Worm (Caenorhabditis elegans): ENCODE data around the gene F09F9.1.
A peak's percentile ranks its signal among the peaks of the same experiment; 100 is the strongest.

Gene F09F9.1

ce11 chrX:4137452-4138164 lies 22.5 kb downstream of the F09F9.1 start (continued):
- TF ChIP-seq tag-97 (GFP tag; IDR thresholded peaks at IDR 0.05) (no peak), F49E8.2 (tag; optimal IDR thresholded peaks at IDR 0.05; ENCODE audit: borderline replicate concordance) (no peak), nhr-25 (tag; optimal IDR thresholded peaks at IDR 0.05; ENCODE audit: borderline replicate concordance, insufficient read depth) (no peak), daf-12 (tag; optimal IDR thresholded peaks at IDR 0.05) (no peak), nhr-11 (tag; optimal IDR thresholded peaks at IDR 0.05) (no peak), ceh-28 (tag; optimal IDR thresholded peaks at IDR 0.05) (no peak), ZK546.5 (tag; optimal IDR thresholded peaks at IDR 0.05) (no peak), zip-2 (tag; optimal IDR thresholded peaks at IDR 0.05) (no peak), ctbp-1 (GFP tag; IDR thresholded peaks at IDR 0.05) (peak; percentile 59), lin-1 (GFP tag; IDR thresholded peaks at IDR 0.05) (0 out of 2 replicates have a peak, but pooled peaks have one; percentile 9), pha-4 (GFP tag; IDR thresholded peaks at IDR 0.05) (no peak), pha-4 (tag; optimal IDR thresholded peaks at IDR 0.05) (no peak), T26A8.4 (GFP tag; IDR thresholded peaks at IDR 0.05) (peak; percentile 22; the same call in 1 of the 2 replicates), dmd-9 (GFP tag; IDR thresholded peaks at IDR 0.05) (no peak), ama-1 (optimal IDR thresholded peaks at IDR 0.05) (no peak), fkh-10 (GFP tag; optimal IDR thresholded peaks at IDR 0.05) (no peak), lin-13 (GFP tag; optimal IDR thresholded peaks at IDR 0.05) (no peak), rbr-2 (tag; optimal IDR thresholded peaks at IDR 0.05) (peak; percentile 53), zfp-2 (tag; optimal IDR thresholded peaks at IDR 0.05) (no peak), nhr-237 (tag; optimal IDR thresholded peaks at IDR 0.05) (no peak), mxl-3 (GFP tag; optimal IDR thresholded peaks at IDR 0.05) (peak; percentile 12), cey-2 (tag; optimal IDR thresholded peaks at IDR 0.05; ENCODE audit: borderline replicate concordance, insufficient read depth) (no peak), nhr-6 (tag; optimal IDR thresholded peaks at IDR 0.05) (no peak), R02D3.7 (tag; optimal IDR thresholded peaks at IDR 0.05) (no peak), Y5F2A.4 (GFP tag; optimal IDR thresholded peaks at IDR 0.05) (no peak), ztf-7 (tag; optimal IDR thresholded peaks at IDR 0.05) (no peak), lin-38 (GFP tag; IDR thresholded peaks at IDR 0.05) (peak; percentile 40; the same call in 1 of the 2 replicates), nhr-42 (GFP tag; IDR thresholded peaks at IDR 0.05) (peak; percentile 47; the same call in 1 of the 2 replicates), F10B5.3 (tag; optimal IDR thresholded peaks at IDR 0.05) (no peak), daf-8 (GFP tag; IDR thresholded peaks at IDR 0.05) (no peak), duxl-1 (tag; optimal IDR thresholded peaks at IDR 0.05; ENCODE audit: poor library complexity) (no peak), attf-4 (tag; optimal IDR thresholded peaks at IDR 0.05) (no peak), lsy-2 (tag; optimal IDR thresholded peaks at IDR 0.05) (peak in 1 of 2 experiments; percentile 21), vab-7 (GFP tag; IDR thresholded peaks at IDR 0.05) (no peak)

ce11 chrX:4138413-4139193 lies 23.5 kb downstream of the F09F9.1 start:
- TF ChIP-seq daf-16 (GFP tag; optimal IDR thresholded peaks at IDR 0.05): no peak
- TF ChIP-seq daf-16 (tag; optimal IDR thresholded peaks at IDR 0.05): peak; percentile 22
- peak; percentile 88 for TF ChIP-seq aha-1 (tag)
- TF ChIP-seq hlh-11 (tag; optimal IDR thresholded peaks at IDR 0.05): peak; percentile 53
- TF ChIP-seq cey-2 (tag; optimal IDR thresholded peaks at IDR 0.05; ENCODE audit: borderline replicate concordance, insufficient read depth): no peak
- TF ChIP-seq tra-1 (GFP tag; IDR thresholded peaks at IDR 0.05): peak; percentile 68; the same call in 1 of the 2 replicates
- peak; percentile 22 for TF ChIP-seq hlh-30 (tag; optimal IDR thresholded peaks at IDR 0.05; ENCODE audit: insufficient read depth)
- TF ChIP-seq unc-62 (GFP tag; optimal IDR thresholded peaks at IDR 0.05 in 1 of 2): peak in 1 of 2 experiments; percentile 71
- TF ChIP-seq unc-62 (tag; optimal IDR thresholded peaks at IDR 0.05): no peak
- TF ChIP-seq mdl-1 (tag; optimal IDR thresholded peaks at IDR 0.05): peak in 1 of 2 experiments; percentile 51
- no peak for TF ChIP-seq lin-38 (GFP tag; IDR thresholded peaks at IDR 0.05)
- no peak for TF ChIP-seq dve-1 (tag; optimal IDR thresholded peaks at IDR 0.05; ENCODE audit: insufficient read depth)
- peak; percentile 17 for TF ChIP-seq nhr-28 (tag; optimal IDR thresholded peaks at IDR 0.05)
- peak; percentile 29 for TF ChIP-seq mxl-3 (GFP tag; optimal IDR thresholded peaks at IDR 0.05)
- TF ChIP-seq Y105C5A.15 (GFP tag; IDR thresholded peaks at IDR 0.05): no peak
- TF ChIP-seq nhr-48 (tag; optimal IDR thresholded peaks at IDR 0.05): peak; percentile 9
- no peak for TF ChIP-seq Y5F2A.4 (GFP tag; optimal IDR thresholded peaks at IDR 0.05)

Measured in whole organism, L4 larva.